Worm (Caenorhabditis elegans) whole organism, L2 larva: ENCODE data around the gene fig-1.

Experiments
- C34F6.9 ChIP-seq: fragments of 150-350 bp; optimal IDR thresholded peaks from 2 replicates; lab custom pipeline; 2014; ENCODE audit warnings: missing biosample characterization, missing genetic modification characterization
- F13H6.1 ChIP-seq: sonication (generic microtip); optimal IDR thresholded peaks from 2 replicates; lab custom pipeline; 2016; ENCODE audit warnings: missing genetic modification characterization, missing compliant biosample characterization
- R02D3.7 ChIP-seq: fragments of 150-350 bp; optimal IDR thresholded peaks from 2 replicates; lab custom pipeline; 2014; ENCODE audit warnings: missing biosample characterization, missing genetic modification characterization
- Y55F3AM.14 ChIP-seq: fragments of 200-800 bp; sonication (Bioruptor generic); optimal IDR thresholded peaks from 2 replicates; lab custom pipeline; 2018; ENCODE audit warnings: mild to moderate bottlenecking, missing genetic modification characterization, missing compliant biosample characterization
- ZK546.5 ChIP-seq: sonication (generic microtip); optimal IDR thresholded peaks from 2 replicates; lab custom pipeline; 2017; ENCODE audit warnings: missing biosample characterization, missing genetic modification characterization
- aly-2 ChIP-seq: fragments of 150-350 bp; optimal IDR thresholded peaks from 2 replicates; lab custom pipeline; 2014; ENCODE audit warnings: missing biosample characterization, missing genetic modification characterization
- blmp-1 ChIP-seq: sonication (generic microtip); optimal IDR thresholded peaks from 2 replicates; lab custom pipeline; 2017; ENCODE audit warnings: missing genetic modification characterization, mild to moderate bottlenecking, missing compliant biosample characterization, antibody characterized with exemption, moderate library complexity; ENCODE audit not compliant: insufficient read depth
- ceh-16 ChIP-seq: fragments of 150-350 bp; optimal IDR thresholded peaks from 2 replicates; lab custom pipeline; 2014; ENCODE audit warnings: missing biosample characterization, missing genetic modification characterization
- ceh-82 ChIP-seq: fragments of 150-350 bp; optimal IDR thresholded peaks from 2 replicates; lab custom pipeline; 2014; ENCODE audit warnings: missing biosample characterization, missing genetic modification characterization
- crh-2 ChIP-seq: sonication (generic microtip); optimal IDR thresholded peaks from 2 replicates; lab custom pipeline; 2017; ENCODE audit warnings: missing biosample characterization, missing genetic modification characterization
- dmd-4 ChIP-seq: sonication (generic microtip); optimal IDR thresholded peaks from 2 replicates; lab custom pipeline; 2017; ENCODE audit warnings: missing biosample characterization, missing genetic modification characterization
- egl-27 ChIP-seq: sonication (generic microtip); optimal IDR thresholded peaks from 3 replicates; lab custom pipeline; 2017; ENCODE audit warnings: missing biosample characterization, missing genetic modification reagents, missing genetic modification characterization
- elt-3 ChIP-seq: sonication (generic microtip); optimal IDR thresholded peaks from 2 replicates; lab custom pipeline; 2017; ENCODE audit warnings: missing biosample characterization, missing genetic modification characterization
- fos-1 ChIP-seq: fragments of 150-350 bp; optimal IDR thresholded peaks from 2 replicates; lab custom pipeline; 2014; ENCODE audit warnings: missing biosample characterization, missing genetic modification characterization
- gmeb-1 ChIP-seq: fragments of 150-350 bp; optimal IDR thresholded peaks from 2 replicates; lab custom pipeline; 2014; ENCODE audit warnings: missing biosample characterization, missing genetic modification characterization
- lin-11 ChIP-seq: fragments of 150-350 bp; sonication (generic microtip); optimal IDR thresholded peaks from 2 replicates; lab custom pipeline; 2014; ENCODE audit warnings: missing biosample characterization, missing genetic modification characterization, inconsistent platforms, mixed read lengths
- lin-13 ChIP-seq: fragments of 150-350 bp; optimal IDR thresholded peaks from 2 replicates; lab custom pipeline; 2014; ENCODE audit warnings: missing biosample characterization, missing genetic modification reagents, missing genetic modification characterization
- lin-39 ChIP-seq: fragments of 150-350 bp; optimal IDR thresholded peaks from 2 replicates; lab custom pipeline; 2014; ENCODE audit warnings: missing biosample characterization, missing genetic modification reagents, missing genetic modification characterization
- lsy-2 ChIP-seq, 2 experiments: fragments of 150-350 bp in 1 of 2; sonication (generic microtip) in 1 of 2; optimal IDR thresholded peaks; 2 replicates each; lab custom pipeline; 2014 to 2017; ENCODE audit warnings: missing biosample characterization in 2 of 2, missing genetic modification characterization in 2 of 2
- mab-5 ChIP-seq: fragments of 150-350 bp; optimal IDR thresholded peaks from 2 replicates; lab custom pipeline; 2014; ENCODE audit warnings: missing biosample characterization, missing genetic modification characterization
- nhr-10 ChIP-seq: sonication (generic microtip); optimal IDR thresholded peaks from 2 replicates; lab custom pipeline; 2017; ENCODE audit warnings: missing biosample characterization, missing genetic modification characterization
- nhr-11 ChIP-seq: fragments of 150-350 bp; optimal IDR thresholded peaks from 2 replicates; lab custom pipeline; 2014; ENCODE audit warnings: missing biosample characterization, missing genetic modification characterization
- nhr-12 ChIP-seq: fragments of 150-350 bp; optimal IDR thresholded peaks from 2 replicates; lab custom pipeline; 2014; ENCODE audit warnings: missing biosample characterization, missing genetic modification characterization
- nhr-129 ChIP-seq: fragments of 150-350 bp; optimal IDR thresholded peaks from 2 replicates; lab custom pipeline; 2014; ENCODE audit warnings: missing biosample characterization, missing genetic modification characterization
- nhr-21 ChIP-seq: fragments of 150-350 bp; optimal IDR thresholded peaks from 2 replicates; lab custom pipeline; 2014; ENCODE audit warnings: missing biosample characterization, missing genetic modification characterization
- nhr-23 ChIP-seq: fragments of 150-350 bp; optimal IDR thresholded peaks from 2 replicates; lab custom pipeline; 2014; ENCODE audit warnings: missing biosample characterization, missing genetic modification reagents, missing genetic modification characterization
- nhr-237 ChIP-seq: fragments of 150-350 bp; optimal IDR thresholded peaks from 2 replicates; lab custom pipeline; 2014; ENCODE audit warnings: missing biosample characterization, missing genetic modification characterization
- nhr-25 ChIP-seq: fragments of 150-350 bp; sonication (generic microtip); optimal IDR thresholded peaks from 3 replicates; lab custom pipeline; 2014; ENCODE audit warnings: missing biosample characterization, missing genetic modification characterization
- nhr-6 ChIP-seq: fragments of 150-350 bp; optimal IDR thresholded peaks from 2 replicates; lab custom pipeline; 2014; ENCODE audit warnings: missing biosample characterization, missing genetic modification characterization
- nhr-77 ChIP-seq: fragments of 150-350 bp; optimal IDR thresholded peaks from 2 replicates; lab custom pipeline; 2014; ENCODE audit warnings: missing biosample characterization, missing genetic modification characterization
- peb-1 ChIP-seq: fragments of 150-350 bp; optimal IDR thresholded peaks from 2 replicates; lab custom pipeline; 2014; ENCODE audit warnings: missing biosample characterization, missing genetic modification characterization
- sem-4 ChIP-seq: fragments of 150-350 bp; optimal IDR thresholded peaks from 2 replicates; lab custom pipeline; 2014; ENCODE audit warnings: missing biosample characterization, missing genetic modification reagents, missing genetic modification characterization
- skn-1 ChIP-seq: sonication (generic microtip); optimal IDR thresholded peaks from 2 replicates; lab custom pipeline; 2017; ENCODE audit warnings: missing biosample characterization, missing genetic modification characterization
- sma-3 ChIP-seq: sonication (generic microtip); optimal IDR thresholded peaks from 2 replicates; lab custom pipeline; 2016; ENCODE audit warnings: missing genetic modification reagents, missing genetic modification characterization, missing compliant biosample characterization
- sma-9 ChIP-seq, 2 experiments: fragments of 150-350 bp in 1 of 2; sonication (generic microtip) in 1 of 2; optimal IDR thresholded peaks; 2 replicates each; lab custom pipeline; 2014 to 2016; ENCODE audit warnings: missing genetic modification characterization in 2 of 2, mild to moderate bottlenecking in 1 of 2, missing biosample characterization in 1 of 2, missing compliant biosample characterization in 1 of 2, missing genetic modification reagents in 1 of 2, moderate library complexity in 1 of 2
- snpc-4 ChIP-seq: fragments of 150-350 bp; optimal IDR thresholded peaks from 2 replicates; lab custom pipeline; 2014; ENCODE audit warnings: missing biosample characterization, missing genetic modification characterization
- unc-55 ChIP-seq: fragments of 150-350 bp; sonication (generic microtip); optimal IDR thresholded peaks from 3 replicates; lab custom pipeline; 2014; ENCODE audit warnings: missing biosample characterization, missing genetic modification reagents, missing genetic modification characterization
- ztf-1 ChIP-seq: fragments of 200-800 bp; sonication (Bioruptor generic); conservative IDR thresholded peaks from 2 replicates; pipeline ENCODE4 v1.3.6; 2022; ENCODE audit warnings: missing genetic modification characterization, missing compliant biosample characterization
- ztf-4 ChIP-seq: fragments of 150-350 bp; optimal IDR thresholded peaks from 2 replicates; lab custom pipeline; 2014; ENCODE audit warnings: missing biosample characterization, missing genetic modification characterization

Gene fig-1

DNA sequence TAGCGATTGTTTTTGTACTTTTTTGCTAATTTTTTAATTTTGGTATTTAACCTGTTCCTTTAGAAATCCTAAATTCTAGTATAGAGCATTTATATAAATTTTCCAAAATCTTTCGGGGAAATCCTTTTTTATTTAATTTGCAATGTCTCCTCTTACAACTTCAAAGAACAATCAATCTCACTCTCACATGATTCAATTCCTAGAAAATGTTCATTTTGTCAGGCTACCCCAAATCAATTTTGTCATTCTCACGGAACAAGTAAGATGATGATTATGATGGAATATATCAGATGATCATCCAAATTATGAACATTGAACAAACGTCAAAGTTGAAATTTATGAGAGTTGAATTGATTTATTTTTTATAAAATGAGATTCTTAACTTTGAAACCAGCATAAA is 43.7 kb downstream of the fig-1 start:
- TF ChIP-seq sma-9 (GFP tag; optimal IDR thresholded peaks at IDR 0.05; lab: Kevin White, UChicago) (peak; percentile 84), sma-9 (tag; optimal IDR thresholded peaks at IDR 0.05; lab: Kevin White, UChicago) (no peak), peb-1 (tag; lab: Kevin White, UChicago) (no peak), ceh-16 (no peak), Y55F3AM.14 (no peak), lsy-2 (tag; optimal IDR thresholded peaks at IDR 0.05; lab: Kevin White, UChicago) (peak in 1 of 2 experiments; percentile 71), ztf-4 (peak; percentile 61), gmeb-1 (peak; percentile 47), egl-27 (tag; lab: Kevin White, UChicago) (no peak), lin-39 (tag; lab: Kevin White, UChicago) (no peak), blmp-1 (tag; lab: Kevin White, UChicago) (no peak), nhr-77 (no peak), ceh-82 (no peak), crh-2 (tag; lab: Kevin White, UChicago) (peak; percentile 52), unc-55 (GFP tag; lab: Kevin White, UChicago) (no peak), nhr-25 (peak; percentile 1), sma-3 (GFP tag; lab: Kevin White, UChicago) (no peak), R02D3.7 (tag; lab: Kevin White, UChicago) (no peak), nhr-6 (tag; lab: Kevin White, UChicago) (no peak), nhr-21 (peak; percentile 87), nhr-129 (peak; percentile 94), mab-5 (tag; lab: Kevin White, UChicago) (no peak), nhr-11 (tag; lab: Kevin White, UChicago) (no peak), fos-1 (tag; lab: Kevin White, UChicago) (peak; percentile 13), skn-1 (tag; lab: Kevin White, UChicago) (peak; percentile 55), elt-3 (tag; lab: Kevin White, UChicago) (no peak), sem-4 (peak; percentile 63), snpc-4 (tag; lab: Kevin White, UChicago) (no peak), C34F6.9 (tag; lab: Kevin White, UChicago) (peak; percentile 69), lin-13 (GFP tag; lab: Kevin White, UChicago) (no peak), lin-11 (tag; lab: Kevin White, UChicago) (no peak)

DNA sequence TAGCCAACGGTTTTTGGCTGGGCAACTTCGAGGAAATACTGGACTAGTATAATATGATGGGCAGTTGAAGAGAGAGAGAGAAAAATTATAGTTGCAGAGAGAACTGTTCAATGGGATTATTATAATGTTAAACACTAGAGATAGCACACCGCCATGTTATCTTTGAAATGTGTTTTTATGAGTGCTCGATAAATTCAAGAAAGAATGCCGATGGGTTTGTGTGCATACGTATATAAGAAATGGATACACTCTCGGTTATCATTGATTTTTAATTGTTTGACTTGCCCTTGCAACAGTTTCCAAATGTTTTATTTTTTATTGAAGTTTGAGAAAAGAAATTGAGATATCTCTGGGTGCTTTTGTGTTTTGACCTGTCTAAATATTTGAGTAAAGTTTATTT is 44.3 kb downstream of the fig-1 start, which contains the start of gene F17C11.12:
Gene F17C11.12, minus strand, starts transcription at position 240 of the 400 bp plus-strand sequence.
- no peak for TF ChIP-seq ztf-1
- no peak for TF ChIP-seq blmp-1 (tag; lab: Kevin White, UChicago)
- TF ChIP-seq egl-27 (tag; lab: Kevin White, UChicago), result no peak
- TF ChIP-seq nhr-12 (tag; lab: Kevin White, UChicago), result no peak
- no peak for TF ChIP-seq ZK546.5
- TF ChIP-seq aly-2 (tag; lab: Kevin White, UChicago), result no peak
- TF ChIP-seq nhr-237 (tag; lab: Kevin White, UChicago), result no peak
- no peak for TF ChIP-seq nhr-23
- TF ChIP-seq nhr-10 (tag; lab: Kevin White, UChicago), result no peak
- no peak for TF ChIP-seq ceh-82
- no peak for TF ChIP-seq dmd-4 (tag; lab: Kevin White, UChicago)
- TF ChIP-seq unc-55 (GFP tag; lab: Kevin White, UChicago), result no peak
- peak; percentile 71 for TF ChIP-seq sma-9 (GFP tag; optimal IDR thresholded peaks at IDR 0.05; lab: Kevin White, UChicago)
- no peak for TF ChIP-seq sma-9 (tag; optimal IDR thresholded peaks at IDR 0.05; lab: Kevin White, UChicago)
- TF ChIP-seq fos-1 (tag; lab: Kevin White, UChicago), result peak; percentile 73
- TF ChIP-seq lsy-2 (tag; optimal IDR thresholded peaks at IDR 0.05; lab: Kevin White, UChicago), result no peak
- no peak for TF ChIP-seq R02D3.7 (tag; lab: Kevin White, UChicago)
- no peak for TF ChIP-seq sem-4
- peak; percentile 40 for TF ChIP-seq crh-2 (tag; lab: Kevin White, UChicago)
- TF ChIP-seq snpc-4 (tag; lab: Kevin White, UChicago), result no peak
- TF ChIP-seq F13H6.1, result peak; percentile 13

DNA sequence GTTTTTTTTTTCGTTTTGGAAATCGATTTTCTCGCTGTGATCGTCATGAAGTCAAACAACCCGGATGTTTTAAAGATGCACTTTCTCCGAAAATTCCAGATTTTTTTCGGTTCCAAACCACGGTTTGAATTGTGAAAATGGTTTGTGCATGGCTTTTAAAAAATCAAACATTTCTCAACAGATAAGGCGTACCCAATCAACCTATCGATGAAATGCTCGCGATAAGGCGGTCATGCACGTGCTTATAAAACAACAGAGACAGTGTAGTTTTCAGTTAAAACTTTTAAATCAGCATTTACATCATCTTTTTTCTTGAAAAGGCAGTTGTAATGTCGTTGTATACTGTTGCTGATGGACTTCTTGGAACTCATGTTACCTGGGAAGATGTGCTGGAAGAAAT is 48.6 kb downstream of the fig-1 start, which contains the start of gene F58B4.5:
Gene F58B4.5, plus strand, starts transcription at position 283 of the 400 bp plus-strand sequence.
- TF ChIP-seq sma-9 (GFP tag; optimal IDR thresholded peaks at IDR 0.05; lab: Kevin White, UChicago) (peak; percentile 71), sma-9 (tag; optimal IDR thresholded peaks at IDR 0.05; lab: Kevin White, UChicago) (no peak), fos-1 (tag; lab: Kevin White, UChicago) (peak; percentile 43), Y55F3AM.14 (no peak), crh-2 (tag; lab: Kevin White, UChicago) (peak; percentile 54), nhr-129 (no peak), ceh-16 (no peak)
